Fruit fly (Drosophila melanogaster) whole organism, pupa: ENCODE results near the gene CG3281.
A peak's percentile ranks its signal among the peaks of the same experiment; 100 is the strongest.

Source experiments
- CG10348 ChIP-seq: fragments of 200-800 bp; sonication (Bioruptor generic); IDR thresholded peaks from 2 replicates; pipeline ENCODE4 v1.3.6; 2022; ENCODE audit warnings: missing biosample characterization, missing genetic modification characterization
- CG13204 ChIP-seq: fragments of 200-800 bp; sonication (Bioruptor generic); optimal IDR thresholded peaks from 2 replicates; lab custom pipeline; 2018; ENCODE audit warnings: missing biosample characterization, mild to moderate bottlenecking, missing genetic modification characterization, moderate library complexity
- CG14655 ChIP-seq: fragments of 200-800 bp; sonication (Bioruptor generic); optimal IDR thresholded peaks from 3 replicates; lab custom pipeline; 2017; ENCODE audit warnings: mild to moderate bottlenecking, missing biosample characterization, missing genetic modification reagents, missing genetic modification characterization
- CG15710 ChIP-seq: fragments of 200-800 bp; sonication (Bioruptor generic); optimal IDR thresholded peaks from 2 replicates; lab custom pipeline; 2018; ENCODE audit warnings: missing biosample characterization, mild to moderate bottlenecking, missing genetic modification characterization, moderate library complexity
- CG17806 ChIP-seq: fragments of 200-800 bp; sonication (Bioruptor generic); optimal IDR thresholded peaks from 2 replicates; lab custom pipeline; 2018; ENCODE audit warnings: missing biosample characterization, mild to moderate bottlenecking, missing genetic modification characterization, moderate library complexity
- CG32121 ChIP-seq: fragments of 200-800 bp; sonication (Bioruptor generic); IDR thresholded peaks from 2 replicates; pipeline ENCODE4 v1.3.6; 2022; ENCODE audit warnings: missing biosample characterization, missing genetic modification characterization
- CG34367 ChIP-seq: fragments of 200-800 bp; sonication (Bioruptor generic); optimal IDR thresholded peaks from 2 replicates; lab custom pipeline; 2018; ENCODE audit warnings: missing biosample characterization, mild to moderate bottlenecking, missing genetic modification characterization
- CG4496 ChIP-seq: fragments of 200-800 bp; sonication (Bioruptor generic); IDR thresholded peaks from 3 replicates; pipeline ENCODE4 v1.3.6; 2022; ENCODE audit warnings: missing biosample characterization, missing genetic modification characterization
- CG8301 ChIP-seq: fragments of 200-800 bp; sonication (Bioruptor generic); optimal IDR thresholded peaks from 2 replicates; lab custom pipeline; 2018; ENCODE audit warnings: missing biosample characterization, mild to moderate bottlenecking, missing genetic modification characterization
- CG9948 ChIP-seq: fragments of 200-800 bp; sonication (Bioruptor generic); optimal IDR thresholded peaks from 2 replicates; lab custom pipeline; 2018; ENCODE audit warnings: missing biosample characterization, mild to moderate bottlenecking, missing genetic modification characterization, moderate library complexity
- EcR ChIP-seq: fragments of 200-800 bp; sonication (Bioruptor generic); optimal IDR thresholded peaks from 3 replicates; lab custom pipeline; 2019; ENCODE audit warnings: missing biosample characterization, missing genetic modification characterization, mild to moderate bottlenecking, moderate library complexity, missing genetic modification reagents
- Pif1A ChIP-seq: fragments of 200-800 bp; sonication (Bioruptor generic); optimal IDR thresholded peaks from 3 replicates; lab custom pipeline; 2016; ENCODE audit warnings: missing biosample characterization, missing genetic modification characterization
- fd96Ca ChIP-seq: fragments of 200-800 bp; sonication (Bioruptor generic); IDR thresholded peaks from 3 replicates; pipeline ENCODE4 v1.3.6; 2022; ENCODE audit warnings: missing biosample characterization, missing genetic modification characterization
- rn ChIP-seq: fragments of 200-800 bp; sonication (Bioruptor generic); IDR thresholded peaks from 2 replicates; pipeline ENCODE4 v1.3.6; 2022; ENCODE audit warnings: missing biosample characterization, missing genetic modification characterization

DNA sequence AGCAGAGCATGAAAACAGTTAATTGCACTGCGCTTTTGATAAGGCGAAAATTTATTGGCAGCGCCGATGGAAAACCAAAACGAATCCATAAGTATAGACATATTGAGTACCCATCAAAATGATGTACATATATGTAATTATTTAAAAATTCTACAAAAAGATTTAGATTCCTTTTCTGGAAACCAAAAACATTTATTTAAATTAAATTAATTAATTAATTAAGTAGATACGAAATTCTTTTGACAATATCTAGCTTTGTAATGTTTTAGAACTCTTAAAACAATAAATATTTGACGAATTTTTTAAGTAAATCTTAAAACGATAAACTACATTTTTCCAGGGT, 14.7 kb upstream of the CG3281 start:
- TF ChIP-seq fd96Ca (GFP tag; lab: Robert Waterston, UW): no peak
- no peak for TF ChIP-seq rn (GFP tag; lab: Robert Waterston, UW)
- TF ChIP-seq CG10348 (GFP tag; lab: Robert Waterston, UW): no peak
- TF ChIP-seq CG15710: no peak
- TF ChIP-seq CG34367 (tag; lab: Kevin White, UChicago): no peak
- peak; percentile 41 for TF ChIP-seq CG14655
- no peak for TF ChIP-seq CG32121 (GFP tag; lab: Robert Waterston, UW)
- no peak for TF ChIP-seq CG4496 (GFP tag; lab: Robert Waterston, UW)
- no peak for TF ChIP-seq EcR (GFP tag; lab: Kevin White, UChicago)
- TF ChIP-seq CG17806 (tag; lab: Kevin White, UChicago): peak; percentile 7
- no peak for TF ChIP-seq CG13204 (GFP tag; lab: Kevin White, UChicago)
- TF ChIP-seq CG8301 (tag; lab: Kevin White, UChicago): peak; percentile 21
- no peak for TF ChIP-seq Pif1A (GFP tag; lab: Kevin White, UChicago)
- peak; percentile 28 for TF ChIP-seq CG9948
